Fruit fly (Drosophila melanogaster) whole organism, wandering third instar larva: Measurements from ENCODE around the gene CG7328.

ENCODE experiments used
- CG32264 ChIP-seq: fragments of 200-800 bp; sonication (Bioruptor generic); optimal IDR thresholded peaks from 2 replicates; lab custom pipeline; 2016; ENCODE audit warnings: missing biosample characterization, missing genetic modification characterization
- HLH106 ChIP-seq: fragments of 200-800 bp; optimal IDR thresholded peaks from 3 replicates; lab custom pipeline; 2019; ENCODE audit warnings: missing biosample characterization, mild to moderate bottlenecking, missing genetic modification characterization, moderate library complexity
- Mio ChIP-seq: sonication (Bioruptor generic); optimal IDR thresholded peaks from 2 replicates; lab custom pipeline; 2016; ENCODE audit warnings: missing biosample characterization, missing genetic modification characterization
- N ChIP-seq: fragments of >200 bp; optimal IDR thresholded peaks from 2 replicates; lab custom pipeline; 2018; ENCODE audit warnings: missing biosample characterization, missing external identifiers, missing genetic modification characterization
- OdsH ChIP-seq: fragments of 200-800 bp; sonication (Bioruptor generic); optimal IDR thresholded peaks from 2 replicates; lab custom pipeline; 2016; ENCODE audit warnings: missing biosample characterization, mild to moderate bottlenecking, missing genetic modification characterization
- Sp1 ChIP-seq: fragments of 200-800 bp; sonication (Bioruptor generic); optimal IDR thresholded peaks from 3 replicates; lab custom pipeline; 2019; ENCODE audit warnings: missing biosample characterization, mild to moderate bottlenecking, missing genetic modification characterization, moderate library complexity
- h ChIP-seq: fragments of 200-800 bp; sonication (Bioruptor generic); optimal IDR thresholded peaks from 3 replicates; lab custom pipeline; 2016; ENCODE audit warnings: missing biosample characterization, mild to moderate bottlenecking, missing genetic modification characterization
- pan ChIP-seq: fragments of >200 bp; optimal IDR thresholded peaks from 2 replicates; lab custom pipeline; 2017
- sv ChIP-seq: fragments of 200-800 bp; sonication (Bioruptor generic); optimal IDR thresholded peaks from 3 replicates; lab custom pipeline; 2016; ENCODE audit warnings: missing biosample characterization, missing genetic modification characterization
- usp ChIP-seq: fragments of >200 bp; optimal IDR thresholded peaks from 2 replicates; lab custom pipeline; 2017; ENCODE audit warnings: missing biosample characterization, missing genetic modification characterization

DNA sequence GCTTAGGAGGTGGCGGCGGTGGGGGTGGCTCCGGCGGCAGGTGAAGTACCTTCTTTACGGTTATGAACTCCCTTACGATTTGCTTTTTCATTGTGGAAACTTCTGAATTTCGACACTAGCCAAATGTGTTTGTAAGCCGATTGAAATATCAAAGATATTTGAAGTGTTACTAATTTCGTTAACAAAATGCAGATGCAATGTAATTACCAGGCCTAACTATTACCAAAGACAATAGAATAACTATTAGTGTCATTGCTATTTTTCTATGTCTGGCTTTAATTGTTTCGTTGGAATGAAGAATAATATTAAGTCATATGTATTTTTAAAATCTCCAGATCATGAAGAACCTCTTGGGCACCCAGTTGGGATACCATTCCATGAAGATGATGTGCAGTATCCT lies 7.2 kb downstream of the CG7328 start, which contains the start of gene CG7335:
- TF ChIP-seq N (GFP tag; lab: Kevin White, UChicago) (no peak), Mio (no peak), Sp1 (GFP tag; lab: Kevin White, UChicago) (no peak), pan (no peak), sv (GFP tag; lab: Kevin White, UChicago) (no peak), HLH106 (tag; lab: Kevin White, UChicago) (no peak), usp (GFP tag; lab: Kevin White, UChicago) (no peak), OdsH (no peak), h (GFP tag; lab: Kevin White, UChicago) (no peak), CG32264 (GFP tag; lab: Kevin White, UChicago) (no peak)
